Fruit fly (Drosophila melanogaster) whole organism, embryonic: Measurements from ENCODE around the gene HINT1.

Experiments used
- ATbp ChIP-seq: fragments of 200-800 bp; sonication (Bioruptor generic); optimal IDR thresholded peaks from 2 replicates; lab custom pipeline; 2017; ENCODE audit warnings: missing biosample characterization, mild to moderate bottlenecking, missing genetic modification characterization, missing genetic modification reagents
- Bdp1 ChIP-seq: fragments of 200-800 bp; sonication (Bioruptor generic); optimal IDR thresholded peaks from 3 replicates; lab custom pipeline; 2016; ENCODE audit warnings: missing biosample characterization, missing genetic modification characterization
- CG10431 ChIP-seq: fragments of 200-800 bp; sonication (Bioruptor generic); optimal IDR thresholded peaks from 3 replicates; lab custom pipeline; 2018; ENCODE audit warnings: missing biosample characterization, mild to moderate bottlenecking, missing genetic modification characterization
- CG10979 ChIP-seq: fragments of 200-800 bp; sonication (Bioruptor generic); optimal IDR thresholded peaks from 2 replicates; lab custom pipeline; 2018; ENCODE audit warnings: missing biosample characterization, mild to moderate bottlenecking, missing genetic modification characterization, moderate library complexity
- CG12071 ChIP-seq: fragments of 200-800 bp; sonication (Bioruptor generic); optimal IDR thresholded peaks from 3 replicates; lab custom pipeline; 2018; ENCODE audit warnings: missing biosample characterization, mild to moderate bottlenecking, missing genetic modification characterization
- CG12155 ChIP-seq: fragments of 200-800 bp; sonication (Bioruptor generic); optimal IDR thresholded peaks from 3 replicates; lab custom pipeline; 2016; ENCODE audit warnings: missing biosample characterization, missing genetic modification characterization
- CG17912 ChIP-seq: fragments of 200-800 bp; sonication (Bioruptor generic); optimal IDR thresholded peaks from 2 replicates; lab custom pipeline; 2018; ENCODE audit warnings: missing biosample characterization, mild to moderate bottlenecking, missing genetic modification characterization
- CG2199 ChIP-seq: fragments of 200-800 bp; sonication (Bioruptor generic); IDR thresholded peaks from 3 replicates; pipeline ENCODE4 v1.3.6; 2022; ENCODE audit warnings: missing biosample characterization, missing genetic modification characterization
- CG2712 ChIP-seq: fragments of 200-800 bp; optimal IDR thresholded peaks from 3 replicates; lab custom pipeline; 2019; ENCODE audit warnings: missing biosample characterization, mild to moderate bottlenecking, missing genetic modification characterization, moderate library complexity
- CG31224 ChIP-seq: fragments of 200-800 bp; sonication (Bioruptor generic); IDR thresholded peaks from 2 replicates; pipeline ENCODE4 v1.3.6; 2022; ENCODE audit warnings: missing biosample characterization, missing genetic modification characterization
- CG32772 ChIP-seq: fragments of 200-800 bp; sonication (Bioruptor generic); IDR thresholded peaks from 2 replicates; pipeline ENCODE4 v1.3.6; 2022; ENCODE audit warnings: missing biosample characterization, missing genetic modification characterization
- CG7357 ChIP-seq: fragments of 200-800 bp; sonication (Bioruptor generic); IDR thresholded peaks from 3 replicates; pipeline ENCODE4 v1.3.6; 2022; ENCODE audit warnings: missing biosample characterization, missing genetic modification characterization
- CG7839 ChIP-seq: fragments of 200-800 bp; sonication (Bioruptor generic); optimal IDR thresholded peaks from 3 replicates; lab custom pipeline; 2018; ENCODE audit warnings: missing biosample characterization, mild to moderate bottlenecking, missing genetic modification characterization, moderate library complexity
- CG9215 ChIP-seq: fragments of 200-800 bp; sonication (Bioruptor generic); IDR thresholded peaks from 2 replicates; pipeline ENCODE4 v1.3.6; 2022; ENCODE audit warnings: missing biosample characterization, missing genetic modification characterization
- CrebB ChIP-seq: fragments of 200-800 bp; sonication (Bioruptor generic); optimal IDR thresholded peaks from 3 replicates; lab custom pipeline; 2018; ENCODE audit warnings: missing biosample characterization, mild to moderate bottlenecking, missing genetic modification characterization
- Dbx ChIP-seq: fragments of 200-800 bp; sonication (Bioruptor generic); IDR thresholded peaks from 3 replicates; pipeline ENCODE4 v1.3.6; 2022; ENCODE audit warnings: missing biosample characterization, missing genetic modification characterization
- Deaf1 ChIP-seq: fragments of 200-800 bp; optimal IDR thresholded peaks from 3 replicates; lab custom pipeline; 2019; ENCODE audit warnings: missing biosample characterization, mild to moderate bottlenecking, missing genetic modification characterization, moderate library complexity
- Dek ChIP-seq: fragments of 200-800 bp; sonication (Bioruptor generic); optimal IDR thresholded peaks from 3 replicates; lab custom pipeline; 2019; ENCODE audit warnings: missing biosample characterization, mild to moderate bottlenecking, missing genetic modification characterization, moderate library complexity
- Dip2 ChIP-seq: fragments of 200-800 bp; sonication (Bioruptor generic); IDR thresholded peaks from 2 replicates; pipeline ENCODE4 v1.3.6; 2022; ENCODE audit warnings: missing biosample characterization, missing genetic modification characterization
- Doc3 ChIP-seq: fragments of 200-800 bp; sonication (Bioruptor generic); IDR thresholded peaks from 3 replicates; pipeline ENCODE4 v1.3.6; 2022; ENCODE audit warnings: missing biosample characterization, missing genetic modification characterization; ENCODE audit not compliant: partially characterized antibody
- Dp ChIP-seq: fragments of 200-800 bp; sonication (Bioruptor generic); optimal IDR thresholded peaks from 2 replicates; lab custom pipeline; 2018; ENCODE audit warnings: missing biosample characterization, mild to moderate bottlenecking, missing genetic modification characterization, moderate library complexity
- Fer3 ChIP-seq: fragments of 200-800 bp; sonication (Bioruptor generic); optimal IDR thresholded peaks from 2 replicates; lab custom pipeline; 2018; ENCODE audit warnings: missing biosample characterization, mild to moderate bottlenecking, missing genetic modification characterization, moderate library complexity
- Gsc ChIP-seq: fragments of 200-800 bp; sonication (Bioruptor generic); IDR thresholded peaks from 2 replicates; pipeline ENCODE4 v1.3.6; 2022; ENCODE audit warnings: missing biosample characterization, missing genetic modification characterization
- Opbp ChIP-seq: fragments of 200-800 bp; sonication (Bioruptor generic); IDR thresholded peaks from 3 replicates; pipeline ENCODE4 v1.3.6; 2022; ENCODE audit warnings: missing biosample characterization, missing genetic modification characterization; ENCODE audit not compliant: partially characterized antibody
- Ravus ChIP-seq: fragments of 200-800 bp; sonication (Bioruptor generic); IDR thresholded peaks from 2 replicates; pipeline ENCODE4 v1.3.6; 2022; ENCODE audit warnings: missing biosample characterization, missing genetic modification characterization
- Scr ChIP-seq: fragments of 200-800 bp; sonication (Bioruptor generic); IDR thresholded peaks from 2 replicates; pipeline ENCODE4 v1.3.6; 2022; ENCODE audit warnings: missing biosample characterization, missing genetic modification characterization; ENCODE audit not compliant: partially characterized antibody
- al ChIP-seq: fragments of 200-800 bp; sonication (Bioruptor generic); IDR thresholded peaks from 2 replicates; pipeline ENCODE4 v1.3.6; 2022; ENCODE audit warnings: missing biosample characterization, missing genetic modification characterization
- aop ChIP-seq: fragments of 200-800 bp; sonication (Bioruptor generic); IDR thresholded peaks from 2 replicates; pipeline ENCODE4 v1.3.6; 2022; ENCODE audit warnings: missing biosample characterization, missing genetic modification characterization
- ap ChIP-seq: fragments of 200-800 bp; sonication (Bioruptor generic); IDR thresholded peaks from 2 replicates; pipeline ENCODE4 v1.3.6; 2022; ENCODE audit warnings: missing biosample characterization, missing genetic modification characterization
- btn ChIP-seq: fragments of 200-800 bp; sonication (Bioruptor generic); optimal IDR thresholded peaks from 2 replicates; lab custom pipeline; 2016; ENCODE audit warnings: missing biosample characterization, missing genetic modification characterization
- cg ChIP-seq: fragments of 200-800 bp; sonication (Bioruptor generic); optimal IDR thresholded peaks from 3 replicates; lab custom pipeline; 2019; ENCODE audit warnings: missing biosample characterization, mild to moderate bottlenecking, missing genetic modification characterization, moderate library complexity
- chinmo ChIP-seq: fragments of 200-800 bp; sonication (Bioruptor generic); IDR thresholded peaks from 4 replicates; pipeline ENCODE4 v1.3.6; 2022; ENCODE audit warnings: missing biosample characterization, missing genetic modification characterization; ENCODE audit not compliant: partially characterized antibody
- crc ChIP-seq: fragments of 200-800 bp; sonication (Bioruptor generic); optimal IDR thresholded peaks from 2 replicates; lab custom pipeline; 2016; ENCODE audit warnings: missing biosample characterization, missing genetic modification characterization
- ems ChIP-seq: fragments of 200-800 bp; sonication (Bioruptor generic); optimal IDR thresholded peaks from 3 replicates; lab custom pipeline; 2016; ENCODE audit warnings: missing biosample characterization, missing genetic modification characterization
- esg ChIP-seq: fragments of 200-800 bp; sonication (Bioruptor generic); conservative IDR thresholded peaks from 2 replicates; pipeline ENCODE4 v1.3.6; 2022; ENCODE audit warnings: missing biosample characterization, missing genetic modification characterization
- fd102C ChIP-seq: fragments of 200-800 bp; sonication (Bioruptor generic); optimal IDR thresholded peaks from 2 replicates; lab custom pipeline; 2018; ENCODE audit warnings: missing biosample characterization, mild to moderate bottlenecking, missing genetic modification characterization, moderate library complexity
- hbn ChIP-seq: fragments of 200-800 bp; sonication (Bioruptor generic); IDR thresholded peaks from 2 replicates; pipeline ENCODE4 v1.3.6; 2022; ENCODE audit warnings: missing biosample characterization, missing genetic modification characterization; ENCODE audit not compliant: partially characterized antibody
- hth ChIP-seq: fragments of >200 bp; optimal IDR thresholded peaks from 2 replicates; lab custom pipeline; 2017; ENCODE audit warnings: inconsistent platforms
- kay ChIP-seq: fragments of 200-800 bp; sonication (Bioruptor generic); optimal IDR thresholded peaks from 2 replicates; lab custom pipeline; 2016; ENCODE audit warnings: missing biosample characterization, missing genetic modification characterization
- pfk ChIP-seq: fragments of 200-800 bp; sonication (Bioruptor generic); optimal IDR thresholded peaks from 2 replicates; lab custom pipeline; 2018; ENCODE audit warnings: missing biosample characterization, mild to moderate bottlenecking, missing genetic modification characterization, moderate library complexity
- phol ChIP-seq: fragments of 200-800 bp; sonication (Bioruptor generic); optimal IDR thresholded peaks from 3 replicates; lab custom pipeline; 2018; ENCODE audit warnings: missing biosample characterization, mild to moderate bottlenecking, missing genetic modification characterization, moderate library complexity
- slbo ChIP-seq: fragments of 200-800 bp; sonication (Bioruptor generic); IDR thresholded peaks from 2 replicates; pipeline ENCODE4 v1.3.6; 2022; ENCODE audit warnings: missing biosample characterization, missing genetic modification characterization
- stc ChIP-seq: fragments of 200-800 bp; sonication (Bioruptor generic); IDR thresholded peaks from 2 replicates; pipeline ENCODE4 v1.3.6; 2022; ENCODE audit warnings: missing biosample characterization, missing genetic modification characterization
- stwl ChIP-seq: fragments of 200-800 bp; sonication (Bioruptor generic); optimal IDR thresholded peaks from 3 replicates; lab custom pipeline; 2018; ENCODE audit warnings: missing biosample characterization, mild to moderate bottlenecking, missing genetic modification characterization, moderate library complexity
- tin ChIP-seq: fragments of 200-800 bp; sonication (Bioruptor generic); optimal IDR thresholded peaks from 3 replicates; lab custom pipeline; 2016; ENCODE audit warnings: missing biosample characterization, missing genetic modification characterization
- toy ChIP-seq: fragments of 200-800 bp; sonication (Bioruptor generic); IDR thresholded peaks from 2 replicates; pipeline ENCODE4 v1.3.6; 2022; ENCODE audit warnings: missing biosample characterization, missing genetic modification characterization
- vfl ChIP-seq: fragments of 200-800 bp; sonication (Bioruptor generic); optimal IDR thresholded peaks from 2 replicates; lab custom pipeline; 2016; ENCODE audit warnings: missing biosample characterization, missing genetic modification characterization

The HINT1 gene

DNA sequence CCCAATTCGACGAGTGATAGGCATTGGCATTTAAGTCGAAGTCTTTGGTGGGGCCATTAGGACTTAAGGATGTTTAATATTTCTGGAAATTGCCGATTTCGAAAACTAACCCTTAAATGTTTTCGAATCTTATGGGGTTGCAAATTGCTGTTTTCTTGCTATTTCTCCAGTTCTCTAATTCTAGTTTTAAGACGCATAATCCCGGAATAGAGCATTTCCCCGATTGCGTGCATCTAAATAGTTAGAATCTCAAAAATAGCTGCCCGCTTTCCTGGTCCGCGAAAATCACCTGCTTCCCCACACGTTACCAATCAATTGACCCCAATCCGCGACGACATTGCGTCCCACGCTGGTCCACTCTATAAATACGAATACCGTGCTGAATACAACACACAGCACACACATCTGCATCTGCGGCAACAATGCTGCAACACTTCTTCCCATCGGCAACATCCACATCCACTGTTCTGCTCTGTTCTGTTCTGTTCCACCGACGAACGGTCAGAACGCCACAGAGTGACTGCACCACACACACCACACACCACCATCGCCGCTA, 18.0 kb upstream of the HINT1 start, which contains the start of gene Bacc (continued):
- peak; percentile 77 for TF ChIP-seq Dek (tag; lab: Kevin White, UChicago)
- peak; percentile 86 for TF ChIP-seq CG7839 (tag; lab: Kevin White, UChicago)
- no peak for TF ChIP-seq hbn (GFP tag; lab: Robert Waterston, UW)
- TF ChIP-seq CG17912 (GFP tag; lab: Kevin White, UChicago) = no peak
- TF ChIP-seq CG10431 = peak; percentile 70
- peak; percentile 71 for TF ChIP-seq CrebB (tag; lab: Kevin White, UChicago)

DNA sequence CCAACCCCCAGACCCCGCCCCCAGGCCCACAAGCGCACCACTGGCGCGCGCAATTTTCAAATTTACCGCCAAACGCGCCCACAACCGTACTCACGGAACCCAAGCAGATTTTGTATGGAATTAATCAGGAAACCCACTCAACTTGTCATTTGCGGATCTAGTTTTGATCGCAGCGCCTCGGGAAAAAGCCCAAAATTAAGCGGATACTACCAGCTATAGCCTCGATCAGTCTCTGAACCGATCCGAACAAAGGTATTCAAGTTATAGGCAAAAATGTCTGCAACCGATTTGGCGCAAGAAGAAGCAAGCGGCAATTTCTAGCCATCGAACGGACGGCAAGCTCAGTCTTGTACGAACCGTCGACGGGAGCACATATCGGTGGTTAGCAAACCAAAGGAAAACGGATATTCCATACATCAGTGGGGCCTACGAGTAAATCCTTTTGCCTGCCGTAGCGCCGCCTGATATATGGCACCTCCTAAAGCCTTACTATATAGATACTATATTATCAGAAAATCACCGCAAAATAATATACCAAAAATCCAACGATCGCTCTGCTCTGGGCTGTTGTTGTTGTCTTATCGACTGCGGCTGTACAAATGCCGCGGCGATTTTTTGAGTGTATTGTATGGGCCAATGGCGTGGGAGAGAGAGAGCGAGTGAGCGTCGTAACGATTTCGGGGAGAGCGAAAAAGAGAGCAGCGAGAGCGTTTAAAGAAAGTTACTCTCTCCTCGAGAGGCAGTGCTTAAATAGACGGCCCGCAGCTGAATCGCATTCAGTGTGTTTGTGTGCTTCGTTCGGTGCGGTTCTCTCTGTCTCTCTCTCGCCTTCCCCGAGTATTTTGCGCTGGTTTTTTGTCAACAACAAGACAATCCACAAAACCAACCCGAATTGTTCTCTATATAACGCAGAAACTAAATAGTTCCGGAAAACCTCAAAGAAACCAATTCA, 17.2 kb upstream of the HINT1 start, which contains the start of gene Pgk:
Pgk (minus strand) TSS at position 609 of the 952 bp plus-strand sequence.
- no peak for TF ChIP-seq ATbp (GFP tag; lab: Kevin White, UChicago)
- no peak for TF ChIP-seq aop (GFP tag; lab: Robert Waterston, UW)
- peak; percentile 45 for TF ChIP-seq Fer3 (tag; lab: Kevin White, UChicago)
- TF ChIP-seq slbo (GFP tag; lab: Robert Waterston, UW) = no peak
- no peak for TF ChIP-seq Ravus (GFP tag; lab: Robert Waterston, UW)
- no peak for TF ChIP-seq ap (GFP tag; lab: Robert Waterston, UW)
- TF ChIP-seq al (GFP tag; lab: Robert Waterston, UW) = no peak
- TF ChIP-seq Deaf1 (tag; lab: Kevin White, UChicago) = peak; percentile 63
- peak; percentile 12 for TF ChIP-seq CG10431
- no peak for TF ChIP-seq Scr (GFP tag; lab: Robert Waterston, UW)
- TF ChIP-seq Bdp1 (GFP tag; lab: Kevin White, UChicago) = peak; percentile 28
- TF ChIP-seq Opbp = no peak
- TF ChIP-seq toy = no peak
- no peak for TF ChIP-seq btn
- TF ChIP-seq pfk (GFP tag; lab: Kevin White, UChicago) = peak; percentile 30
- TF ChIP-seq ems (GFP tag; lab: Kevin White, UChicago) = peak; percentile 62
- peak; percentile 16 for TF ChIP-seq CG10979 (tag; lab: Kevin White, UChicago)
- no peak for TF ChIP-seq esg
- TF ChIP-seq CG31224 = no peak
- TF ChIP-seq CG12071 = peak; percentile 17
- no peak for TF ChIP-seq Doc3 (GFP tag; lab: Robert Waterston, UW)
- TF ChIP-seq stc (GFP tag; lab: Robert Waterston, UW) = no peak
- no peak for TF ChIP-seq tin (GFP tag; lab: Kevin White, UChicago)
- no peak for TF ChIP-seq chinmo (GFP tag; lab: Robert Waterston, UW)
- TF ChIP-seq CG2712 (tag; lab: Kevin White, UChicago) = peak; percentile 39
- no peak for TF ChIP-seq CG2199 (GFP tag; lab: Robert Waterston, UW)
- no peak for TF ChIP-seq vfl
- no peak for TF ChIP-seq CG9215 (GFP tag; lab: Robert Waterston, UW)
- no peak for TF ChIP-seq stwl (tag; lab: Kevin White, UChicago)
- peak; percentile 95 for TF ChIP-seq Dp (GFP tag; lab: Kevin White, UChicago)
- TF ChIP-seq hth (lab: Kevin White, UChicago) = no peak
- TF ChIP-seq Dbx (GFP tag; lab: Robert Waterston, UW) = no peak
- TF ChIP-seq CG32772 (GFP tag; lab: Robert Waterston, UW) = no peak
- peak; percentile 41 for TF ChIP-seq cg (GFP tag; lab: Kevin White, UChicago)
- TF ChIP-seq kay (GFP tag; lab: Kevin White, UChicago) = no peak
- peak; percentile 12 for TF ChIP-seq phol (tag; lab: Kevin White, UChicago)
- TF ChIP-seq CG12155 (GFP tag; lab: Kevin White, UChicago) = peak; percentile 1
- TF ChIP-seq Gsc (GFP tag; lab: Robert Waterston, UW) = no peak
- no peak for TF ChIP-seq CG7357 (GFP tag; lab: Robert Waterston, UW)
- TF ChIP-seq fd102C (GFP tag; lab: Kevin White, UChicago) = peak; percentile 17
- TF ChIP-seq crc (GFP tag; lab: Kevin White, UChicago) = no peak
- no peak for TF ChIP-seq Dip2
